Worm (Caenorhabditis elegans) whole organism, L2 larva: ENCODE measurements around the gene BE10.3.

Experiments
- F13H6.1 ChIP-seq: sonication (generic microtip); optimal IDR thresholded peaks from 2 replicates; lab custom pipeline; 2016; ENCODE audit warnings: missing genetic modification characterization, missing compliant biosample characterization
- R02D3.7 ChIP-seq: fragments of 150-350 bp; optimal IDR thresholded peaks from 2 replicates; lab custom pipeline; 2014; ENCODE audit warnings: missing biosample characterization, missing genetic modification characterization
- Y55F3AM.14 ChIP-seq: fragments of 200-800 bp; sonication (Bioruptor generic); optimal IDR thresholded peaks from 2 replicates; lab custom pipeline; 2018; ENCODE audit warnings: mild to moderate bottlenecking, missing genetic modification characterization, missing compliant biosample characterization
- ZK546.5 ChIP-seq: sonication (generic microtip); optimal IDR thresholded peaks from 2 replicates; lab custom pipeline; 2017; ENCODE audit warnings: missing biosample characterization, missing genetic modification characterization
- alr-1 ChIP-seq: fragments of 150-350 bp; optimal IDR thresholded peaks from 2 replicates; lab custom pipeline; 2014; ENCODE audit warnings: missing biosample characterization, missing genetic modification characterization
- aly-2 ChIP-seq: fragments of 150-350 bp; optimal IDR thresholded peaks from 2 replicates; lab custom pipeline; 2014; ENCODE audit warnings: missing biosample characterization, missing genetic modification characterization
- blmp-1 ChIP-seq: sonication (generic microtip); optimal IDR thresholded peaks from 2 replicates; lab custom pipeline; 2017; ENCODE audit warnings: missing genetic modification characterization, mild to moderate bottlenecking, missing compliant biosample characterization, antibody characterized with exemption, moderate library complexity; ENCODE audit not compliant: insufficient read depth
- ceh-16 ChIP-seq: fragments of 150-350 bp; optimal IDR thresholded peaks from 2 replicates; lab custom pipeline; 2014; ENCODE audit warnings: missing biosample characterization, missing genetic modification characterization
- ceh-82 ChIP-seq: fragments of 150-350 bp; optimal IDR thresholded peaks from 2 replicates; lab custom pipeline; 2014; ENCODE audit warnings: missing biosample characterization, missing genetic modification characterization
- crh-2 ChIP-seq: sonication (generic microtip); optimal IDR thresholded peaks from 2 replicates; lab custom pipeline; 2017; ENCODE audit warnings: missing biosample characterization, missing genetic modification characterization
- dmd-4 ChIP-seq: sonication (generic microtip); optimal IDR thresholded peaks from 2 replicates; lab custom pipeline; 2017; ENCODE audit warnings: missing biosample characterization, missing genetic modification characterization
- egl-27 ChIP-seq: sonication (generic microtip); optimal IDR thresholded peaks from 3 replicates; lab custom pipeline; 2017; ENCODE audit warnings: missing biosample characterization, missing genetic modification reagents, missing genetic modification characterization
- fos-1 ChIP-seq: fragments of 150-350 bp; optimal IDR thresholded peaks from 2 replicates; lab custom pipeline; 2014; ENCODE audit warnings: missing biosample characterization, missing genetic modification characterization
- gmeb-1 ChIP-seq: fragments of 150-350 bp; optimal IDR thresholded peaks from 2 replicates; lab custom pipeline; 2014; ENCODE audit warnings: missing biosample characterization, missing genetic modification characterization
- lsy-2 ChIP-seq, 2 experiments: fragments of 150-350 bp in 1 of 2; sonication (generic microtip) in 1 of 2; optimal IDR thresholded peaks; 2 replicates each; lab custom pipeline; 2014 to 2017; ENCODE audit warnings: missing biosample characterization in 2 of 2, missing genetic modification characterization in 2 of 2
- mab-5 ChIP-seq: fragments of 150-350 bp; optimal IDR thresholded peaks from 2 replicates; lab custom pipeline; 2014; ENCODE audit warnings: missing biosample characterization, missing genetic modification characterization
- mdl-1 ChIP-seq, 2 experiments: fragments of 150-350 bp in 1 of 2; sonication (generic microtip) in 1 of 2; optimal IDR thresholded peaks; 2 replicates each; lab custom pipeline; 2017; ENCODE audit warnings: missing biosample characterization in 2 of 2, missing genetic modification characterization in 2 of 2
- nhr-11 ChIP-seq: fragments of 150-350 bp; optimal IDR thresholded peaks from 2 replicates; lab custom pipeline; 2014; ENCODE audit warnings: missing biosample characterization, missing genetic modification characterization
- nhr-12 ChIP-seq: fragments of 150-350 bp; optimal IDR thresholded peaks from 2 replicates; lab custom pipeline; 2014; ENCODE audit warnings: missing biosample characterization, missing genetic modification characterization
- nhr-129 ChIP-seq: fragments of 150-350 bp; optimal IDR thresholded peaks from 2 replicates; lab custom pipeline; 2014; ENCODE audit warnings: missing biosample characterization, missing genetic modification characterization
- nhr-21 ChIP-seq: fragments of 150-350 bp; optimal IDR thresholded peaks from 2 replicates; lab custom pipeline; 2014; ENCODE audit warnings: missing biosample characterization, missing genetic modification characterization
- nhr-237 ChIP-seq: fragments of 150-350 bp; optimal IDR thresholded peaks from 2 replicates; lab custom pipeline; 2014; ENCODE audit warnings: missing biosample characterization, missing genetic modification characterization
- nhr-25 ChIP-seq: fragments of 150-350 bp; sonication (generic microtip); optimal IDR thresholded peaks from 3 replicates; lab custom pipeline; 2014; ENCODE audit warnings: missing biosample characterization, missing genetic modification characterization
- nhr-6 ChIP-seq: fragments of 150-350 bp; optimal IDR thresholded peaks from 2 replicates; lab custom pipeline; 2014; ENCODE audit warnings: missing biosample characterization, missing genetic modification characterization
- peb-1 ChIP-seq: fragments of 150-350 bp; optimal IDR thresholded peaks from 2 replicates; lab custom pipeline; 2014; ENCODE audit warnings: missing biosample characterization, missing genetic modification characterization
- sem-4 ChIP-seq: fragments of 150-350 bp; optimal IDR thresholded peaks from 2 replicates; lab custom pipeline; 2014; ENCODE audit warnings: missing biosample characterization, missing genetic modification reagents, missing genetic modification characterization
- skn-1 ChIP-seq: sonication (generic microtip); optimal IDR thresholded peaks from 2 replicates; lab custom pipeline; 2017; ENCODE audit warnings: missing biosample characterization, missing genetic modification characterization
- sma-3 ChIP-seq: sonication (generic microtip); optimal IDR thresholded peaks from 2 replicates; lab custom pipeline; 2016; ENCODE audit warnings: missing genetic modification reagents, missing genetic modification characterization, missing compliant biosample characterization
- sma-9 ChIP-seq, 2 experiments: fragments of 150-350 bp in 1 of 2; sonication (generic microtip) in 1 of 2; optimal IDR thresholded peaks; 2 replicates each; lab custom pipeline; 2014 to 2016; ENCODE audit warnings: missing genetic modification characterization in 2 of 2, mild to moderate bottlenecking in 1 of 2, missing biosample characterization in 1 of 2, missing compliant biosample characterization in 1 of 2, missing genetic modification reagents in 1 of 2, moderate library complexity in 1 of 2
- snpc-4 ChIP-seq: fragments of 150-350 bp; optimal IDR thresholded peaks from 2 replicates; lab custom pipeline; 2014; ENCODE audit warnings: missing biosample characterization, missing genetic modification characterization
- unc-39 ChIP-seq: fragments of 150-350 bp; optimal IDR thresholded peaks from 2 replicates; lab custom pipeline; 2014; ENCODE audit warnings: missing biosample characterization, missing genetic modification characterization
- unc-55 ChIP-seq: fragments of 150-350 bp; sonication (generic microtip); optimal IDR thresholded peaks from 3 replicates; lab custom pipeline; 2014; ENCODE audit warnings: missing biosample characterization, missing genetic modification reagents, missing genetic modification characterization
- ztf-1 ChIP-seq: fragments of 200-800 bp; sonication (Bioruptor generic); conservative IDR thresholded peaks from 2 replicates; pipeline ENCODE4 v1.3.6; 2022; ENCODE audit warnings: missing genetic modification characterization, missing compliant biosample characterization
- ztf-11 ChIP-seq: sonication (generic microtip); optimal IDR thresholded peaks from 2 replicates; lab custom pipeline; 2017; ENCODE audit warnings: missing biosample characterization, missing genetic modification characterization

The BE10.3 gene

DNA sequence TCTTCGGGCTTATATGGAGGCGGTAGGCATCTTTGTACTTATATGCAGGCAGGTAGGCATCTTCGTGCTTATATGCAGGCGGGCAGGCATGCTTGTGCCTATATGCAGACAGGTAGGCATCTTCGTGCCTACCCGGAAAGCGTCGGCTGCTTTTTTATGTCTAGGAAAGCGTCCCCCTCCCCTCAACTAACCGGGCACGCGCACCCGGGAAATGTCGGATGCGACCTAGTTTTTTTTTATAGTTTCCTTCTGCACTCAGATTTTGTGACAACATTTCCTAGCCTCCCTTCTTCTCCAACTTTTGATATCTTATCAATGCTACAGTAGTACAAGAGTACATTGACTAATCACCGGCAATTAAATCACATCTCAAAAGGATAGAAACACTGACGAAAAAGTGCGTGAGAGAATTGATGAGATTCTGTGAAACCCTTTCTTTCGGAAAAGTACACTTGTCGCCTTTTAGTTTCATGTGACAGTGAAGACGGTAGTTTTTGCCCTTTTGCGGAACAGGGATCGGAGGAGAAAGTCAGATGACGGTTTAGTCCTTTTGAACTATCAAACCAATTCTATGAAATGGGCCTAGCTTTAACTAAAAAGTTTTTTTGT is 41.3 kb downstream of the BE10.3 start:
- TF ChIP-seq sma-3 (GFP tag; lab: Kevin White, UChicago), result peak; percentile 89
- no peak for TF ChIP-seq ceh-16 (tag; lab: Kevin White, UChicago)
- peak; percentile 96 for TF ChIP-seq sma-9 (GFP tag; optimal IDR thresholded peaks at IDR 0.05; lab: Kevin White, UChicago)
- TF ChIP-seq sma-9 (tag; optimal IDR thresholded peaks at IDR 0.05; lab: Kevin White, UChicago), result peak; percentile 25
- TF ChIP-seq crh-2, result peak; percentile 7
- peak; percentile 21 for TF ChIP-seq gmeb-1 (tag; lab: Kevin White, UChicago)
- TF ChIP-seq snpc-4 (tag; lab: Kevin White, UChicago), result no peak
- TF ChIP-seq sem-4 (tag; lab: Kevin White, UChicago), result peak; percentile 84
- no peak for TF ChIP-seq skn-1 (tag; lab: Kevin White, UChicago)
- peak; percentile 93 for TF ChIP-seq blmp-1 (tag; lab: Kevin White, UChicago)
- TF ChIP-seq ztf-11 (tag; lab: Kevin White, UChicago), result no peak
- peak; percentile 12 for TF ChIP-seq mab-5 (tag; lab: Kevin White, UChicago)
- TF ChIP-seq R02D3.7 (tag; lab: Kevin White, UChicago), result no peak
- TF ChIP-seq fos-1 (tag; lab: Kevin White, UChicago), result peak; percentile 88
- peak in 1 of 2 experiments; percentile 71 for TF ChIP-seq lsy-2 (tag; optimal IDR thresholded peaks at IDR 0.05; lab: Kevin White, UChicago)
- 0 out of 2 replicates have a peak, but pooled peaks have one; percentile 37 for TF ChIP-seq ztf-1 (GFP tag; lab: Robert Waterston, UW)
- TF ChIP-seq nhr-25 (tag; lab: Kevin White, UChicago), result peak; percentile 68
- no peak for TF ChIP-seq dmd-4
- TF ChIP-seq nhr-129 (tag; lab: Kevin White, UChicago), result peak; percentile 53
- TF ChIP-seq F13H6.1 (tag; lab: Kevin White, UChicago), result peak; percentile 9
- TF ChIP-seq Y55F3AM.14 (GFP tag; lab: Kevin White, UChicago), result no peak
- TF ChIP-seq nhr-6 (tag; lab: Kevin White, UChicago), result peak; percentile 17
- no peak for TF ChIP-seq nhr-12 (tag; lab: Kevin White, UChicago)
- TF ChIP-seq mdl-1 (tag; optimal IDR thresholded peaks at IDR 0.05; lab: Kevin White, UChicago), result peak in 1 of 2 experiments; percentile 31
- TF ChIP-seq nhr-21, result peak; percentile 93
- peak; percentile 93 for TF ChIP-seq egl-27 (tag; lab: Kevin White, UChicago)
- TF ChIP-seq, all 48 proteins: peak for 17

- TF ChIP-seq fos-1 (tag; lab: Kevin White, UChicago), result peak; percentile 68
- no peak for TF ChIP-seq nhr-237 (tag; lab: Kevin White, UChicago)
- TF ChIP-seq ceh-16 (tag; lab: Kevin White, UChicago), result no peak
- TF ChIP-seq nhr-11 (tag; lab: Kevin White, UChicago), result no peak
- TF ChIP-seq R02D3.7 (tag; lab: Kevin White, UChicago), result no peak
- TF ChIP-seq aly-2, result no peak
- TF ChIP-seq unc-55 (GFP tag; lab: Kevin White, UChicago), result no peak
- no peak for TF ChIP-seq unc-39 (tag; lab: Kevin White, UChicago)
- TF ChIP-seq crh-2, result no peak
- TF ChIP-seq alr-1, result no peak
- TF ChIP-seq sma-9 (GFP tag; optimal IDR thresholded peaks at IDR 0.05; lab: Kevin White, UChicago), result peak; percentile 43
- TF ChIP-seq sma-9 (tag; optimal IDR thresholded peaks at IDR 0.05; lab: Kevin White, UChicago), result no peak
- TF ChIP-seq blmp-1 (tag; lab: Kevin White, UChicago), result no peak
- TF ChIP-seq ceh-82 (tag; lab: Kevin White, UChicago), result no peak
Measured at ce11 chrIII:12849691-12850090, 41.9 kb downstream of the BE10.3 start.

DNA sequence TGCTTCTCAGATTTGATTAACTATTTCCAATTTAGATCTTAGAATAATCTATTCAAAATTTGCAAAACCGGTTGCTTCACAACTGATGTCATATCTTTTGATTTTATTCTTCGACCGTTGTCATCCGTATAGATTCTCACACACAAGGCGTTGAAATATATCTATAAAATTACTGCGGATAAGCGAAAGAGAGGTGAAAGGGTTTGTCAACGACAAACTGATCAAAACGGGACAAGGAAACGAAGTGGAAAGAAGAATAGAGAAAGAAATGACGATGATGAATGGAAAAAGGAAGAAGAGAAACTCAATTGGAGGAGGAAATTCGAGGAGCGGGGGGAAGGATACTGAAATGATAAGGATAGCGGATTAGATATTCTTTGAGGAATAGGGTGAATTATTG is 43.2 kb downstream of the BE10.3 start:
- peak; percentile 7 for TF ChIP-seq sma-3 (GFP tag; lab: Kevin White, UChicago)
- no peak for TF ChIP-seq Y55F3AM.14 (GFP tag; lab: Kevin White, UChicago)
- TF ChIP-seq nhr-21, result peak; percentile 29
- no peak for TF ChIP-seq peb-1 (tag; lab: Kevin White, UChicago)
- peak; percentile 2 for TF ChIP-seq egl-27 (tag; lab: Kevin White, UChicago)
- no peak for TF ChIP-seq dmd-4
- TF ChIP-seq nhr-129 (tag; lab: Kevin White, UChicago), result no peak
- TF ChIP-seq gmeb-1 (tag; lab: Kevin White, UChicago), result no peak
- peak; percentile 8 for TF ChIP-seq sma-9 (GFP tag; optimal IDR thresholded peaks at IDR 0.05; lab: Kevin White, UChicago)
- no peak for TF ChIP-seq sma-9 (tag; optimal IDR thresholded peaks at IDR 0.05; lab: Kevin White, UChicago)
- TF ChIP-seq nhr-237 (tag; lab: Kevin White, UChicago), result no peak
- TF ChIP-seq nhr-6 (tag; lab: Kevin White, UChicago), result no peak
- no peak for TF ChIP-seq ZK546.5 (tag; lab: Kevin White, UChicago)
- TF ChIP-seq fos-1 (tag; lab: Kevin White, UChicago), result peak; percentile 54
